Worm (Caenorhabditis elegans): ENCODE measurements around the gene F47B7.2.

- TF ChIP-seq snpc-4 (tag; optimal IDR thresholded peaks at IDR 0.05) = no peak
- TF ChIP-seq nhr-76 (tag; optimal IDR thresholded peaks at IDR 0.05) = no peak
- TF ChIP-seq unc-62 (GFP tag; optimal IDR thresholded peaks at IDR 0.05) = no peak
- TF ChIP-seq nhr-237 (tag; optimal IDR thresholded peaks at IDR 0.05) = no peak
- no peak for TF ChIP-seq cnd-1 (tag; optimal IDR thresholded peaks at IDR 0.05)
- TF ChIP-seq elt-1 (tag; optimal IDR thresholded peaks at IDR 0.05; ENCODE audit: borderline replicate concordance, insufficient read depth) = no peak
- TF ChIP-seq lin-13 (tag; optimal IDR thresholded peaks at IDR 0.05) = no peak
- TF ChIP-seq mep-1 (tag; optimal IDR thresholded peaks at IDR 0.05) = no peak
- TF ChIP-seq flh-1 (GFP tag; optimal IDR thresholded peaks at IDR 0.05) = no peak
- TF ChIP-seq lin-32 (GFP tag; optimal IDR thresholded peaks at IDR 0.05) = no peak
Measured at ce11 chrX:3742223-3742622, 30.3 kb upstream of the F47B7.2 start, which contains the start of gene fkh-2.
